Comparison of ENCODE assay signal across 2 worm cellular contexts in genomic region chrIII:5119063-5119462, ce11.
A peak's percentile ranks its signal among the peaks of the same experiment; 100 is the strongest.
TF ChIP-seq lines count a peak whose summit lies in the region.

No protein-coding gene starts in this region.

TF ChIP-seq in whole organism, L2 larva, 48 proteins besides CTCF, POLR2A, EP300 and RAD21:
- no peak for TF ChIP-seq elt-3 (tag; optimal IDR thresholded peaks at IDR 0.05; lab: Kevin White, UChicago)
- TF ChIP-seq ztf-1 (GFP tag; conservative IDR thresholded peaks at IDR 0.05; lab: Robert Waterston, UW), result no peak
- TF ChIP-seq gmeb-1 (tag; optimal IDR thresholded peaks at IDR 0.05; lab: Kevin White, UChicago), result no peak
- TF ChIP-seq snpc-4 (tag; optimal IDR thresholded peaks at IDR 0.05; lab: Kevin White, UChicago), result no peak
- TF ChIP-seq F13H6.1 (tag; optimal IDR thresholded peaks at IDR 0.05; lab: Kevin White, UChicago), result no peak
- TF ChIP-seq ceh-82 (tag; optimal IDR thresholded peaks at IDR 0.05; lab: Kevin White, UChicago), result no peak
- TF ChIP-seq ceh-16 (tag; optimal IDR thresholded peaks at IDR 0.05; lab: Kevin White, UChicago), result peak; percentile 89
- no peak for TF ChIP-seq elt-1 (tag; optimal IDR thresholded peaks at IDR 0.05; lab: Kevin White, UChicago)

TF ChIP-seq in whole organism, L3 larva, 47 proteins besides CTCF, POLR2A, EP300 and RAD21:
- peak; percentile 40 for TF ChIP-seq unc-62 (GFP tag; optimal IDR thresholded peaks at IDR 0.05; lab: Kevin White, UChicago)
- peak; percentile 39 for TF ChIP-seq nhr-25 (tag; optimal IDR thresholded peaks at IDR 0.05; lab: Kevin White, UChicago)
- TF ChIP-seq nhr-237 (tag; optimal IDR thresholded peaks at IDR 0.05; lab: Kevin White, UChicago), result no peak
- TF ChIP-seq elt-1 (tag; optimal IDR thresholded peaks at IDR 0.05; lab: Kevin White, UChicago), result peak; percentile 63

Comparison
In these comparisons a context has a peak if more than half of its experiments do, and no peak if none do; other contexts are left out.
1. Of the 25 proteins assayed by ChIP-seq in both whole organism, L2 larva and whole organism, L3 larva: peak only in whole organism, L2 larva: ceh-16; only in whole organism, L3 larva: elt-1, nhr-25 and unc-62; in both: none; in neither: 21.